Worm (Caenorhabditis elegans) whole organism, L1 larva: ENCODE measurements around the gene trpp-9.
A peak's percentile ranks its signal among the peaks of the same experiment; 100 is the strongest.

Source experiments
- C16A3.4 ChIP-seq: fragments of 150-350 bp; optimal IDR thresholded peaks from 2 replicates; lab custom pipeline; 2014; ENCODE audit warnings: missing biosample characterization, missing genetic modification characterization
- F16B12.6 ChIP-seq: fragments of 150-350 bp; optimal IDR thresholded peaks from 2 replicates; lab custom pipeline; 2014; ENCODE audit warnings: missing biosample characterization, missing genetic modification characterization
- Y116A8C.19 ChIP-seq: sonication (generic microtip); optimal IDR thresholded peaks from 2 replicates; lab custom pipeline; 2016; ENCODE audit warnings: missing compliant biosample characterization, missing genetic modification characterization, borderline replicate concordance
- blmp-1 ChIP-seq: fragments of 150-350 bp; optimal IDR thresholded peaks from 2 replicates; lab custom pipeline; 2014; ENCODE audit warnings: missing biosample characterization, missing genetic modification characterization
- ceh-63 ChIP-seq: fragments of 200-800 bp; sonication (Bioruptor generic); optimal IDR thresholded peaks from 2 replicates; lab custom pipeline; 2018; ENCODE audit warnings: mild to moderate bottlenecking, missing genetic modification characterization, missing compliant biosample characterization
- ceh-88 ChIP-seq: fragments of 200-800 bp; sonication (Bioruptor generic); IDR thresholded peaks from 2 replicates; pipeline ENCODE4 v1.3.6; 2022; ENCODE audit warnings: missing genetic modification characterization, missing compliant biosample characterization
- ceh-90 ChIP-seq: sonication (generic microtip); optimal IDR thresholded peaks from 2 replicates; lab custom pipeline; 2016; ENCODE audit warnings: missing genetic modification characterization, missing compliant biosample characterization
- dpl-1 ChIP-seq, 3 experiments: fragments of 150-350 bp in 2 of 3; sonication (generic microtip) in 1 of 3; optimal IDR thresholded peaks; 2 replicates each; lab custom pipeline; 2014 to 2017; ENCODE audit warnings: missing biosample characterization in 3 of 3, missing genetic modification characterization in 3 of 3, missing genetic modification reagents in 3 of 3
- dsc-1 ChIP-seq: sonication (generic microtip); optimal IDR thresholded peaks from 2 replicates; lab custom pipeline; 2016; ENCODE audit warnings: mild to moderate bottlenecking, missing genetic modification characterization, missing compliant biosample characterization
- efl-1 ChIP-seq, 4 experiments: fragments of 150-350 bp; optimal IDR thresholded peaks in 3 of 4; peaks in 1 of 4; 1 replicate in 1 of 4; 2 replicates in 3 of 4; lab custom pipeline; 2014; ENCODE audit warnings: missing biosample characterization in 2 of 4, missing genetic modification characterization in 2 of 4, missing genetic modification reagents in 2 of 4
- efl-3 ChIP-seq: fragments of 200-800 bp; sonication (Bioruptor generic); optimal IDR thresholded peaks from 2 replicates; lab custom pipeline; 2018; ENCODE audit warnings: mild to moderate bottlenecking, missing genetic modification characterization, missing compliant biosample characterization
- elt-2 ChIP-seq: sonication (generic microtip); optimal IDR thresholded peaks from 2 replicates; lab custom pipeline; 2016; ENCODE audit warnings: missing genetic modification characterization, mild to moderate bottlenecking, inconsistent platforms, missing compliant biosample characterization, missing genetic modification reagents
- elt-3 ChIP-seq, 6 experiments: fragments of 150-350 bp in 1 of 6; sonication (generic microtip); optimal IDR thresholded peaks; 2 replicates each; lab custom pipeline; 2017 to 2018; ENCODE audit warnings: missing biosample characterization in 6 of 6, missing genetic modification characterization in 6 of 6, inconsistent platforms in 1 of 6
- ets-5 ChIP-seq: fragments of 200-800 bp; sonication (Bioruptor generic); IDR thresholded peaks from 2 replicates; pipeline ENCODE4 v1.3.6; 2022; ENCODE audit warnings: missing genetic modification characterization, missing compliant biosample characterization
- fkh-10 ChIP-seq: sonication (generic microtip); optimal IDR thresholded peaks from 2 replicates; lab custom pipeline; 2017; ENCODE audit warnings: missing biosample characterization, missing genetic modification reagents, missing genetic modification characterization
- fkh-4 ChIP-seq: sonication (generic microtip); optimal IDR thresholded peaks from 2 replicates; lab custom pipeline; 2016; ENCODE audit warnings: missing compliant biosample characterization, missing genetic modification characterization, borderline replicate concordance
- hlh-4 ChIP-seq: sonication (generic microtip); optimal IDR thresholded peaks from 2 replicates; lab custom pipeline; 2016; ENCODE audit warnings: mild to moderate bottlenecking, missing genetic modification characterization, missing compliant biosample characterization
- irx-1 ChIP-seq: sonication (generic microtip); optimal IDR thresholded peaks from 2 replicates; lab custom pipeline; 2016; ENCODE audit warnings: missing genetic modification characterization, missing compliant biosample characterization
- isw-1 ChIP-seq: fragments of 200-800 bp; sonication (Bioruptor generic); IDR thresholded peaks from 2 replicates; pipeline ENCODE4 v1.3.6; 2022; ENCODE audit warnings: missing genetic modification characterization, missing compliant biosample characterization
- lin-13 ChIP-seq: fragments of 150-350 bp; optimal IDR thresholded peaks from 2 replicates; lab custom pipeline; 2014; ENCODE audit warnings: missing biosample characterization, missing genetic modification reagents, missing genetic modification characterization
- lin-14 ChIP-seq: fragments of 200-800 bp; sonication (Bioruptor generic); optimal IDR thresholded peaks from 2 replicates; lab custom pipeline; 2018; ENCODE audit warnings: mild to moderate bottlenecking, missing genetic modification characterization, moderate library complexity, missing compliant biosample characterization
- lir-3 ChIP-seq: sonication (generic microtip); optimal IDR thresholded peaks from 2 replicates; lab custom pipeline; 2016; ENCODE audit warnings: mild to moderate bottlenecking, missing genetic modification characterization, moderate library complexity, missing compliant biosample characterization; ENCODE audit not compliant: poor library complexity
- mdl-1 ChIP-seq, 2 experiments: fragments of 150-350 bp; optimal IDR thresholded peaks; 2 replicates each; lab custom pipeline; 2014 to 2017; ENCODE audit warnings: missing biosample characterization in 2 of 2, missing genetic modification characterization in 2 of 2, inconsistent platforms in 1 of 2
- nhr-11 ChIP-seq: fragments of 150-350 bp; optimal IDR thresholded peaks from 2 replicates; lab custom pipeline; 2014; ENCODE audit warnings: missing biosample characterization, missing genetic modification characterization
- nhr-19 ChIP-seq: fragments of 200-800 bp; sonication (Bioruptor generic); conservative IDR thresholded peaks from 2 replicates; pipeline ENCODE4 v1.3.6; 2022; ENCODE audit warnings: missing genetic modification characterization, missing compliant biosample characterization
- nhr-20 ChIP-seq: sonication (generic microtip); optimal IDR thresholded peaks from 2 replicates; lab custom pipeline; 2016; ENCODE audit warnings: mild to moderate bottlenecking, missing genetic modification characterization, missing compliant biosample characterization
- nhr-237 ChIP-seq: fragments of 150-350 bp; optimal IDR thresholded peaks from 2 replicates; lab custom pipeline; 2014; ENCODE audit warnings: missing biosample characterization, missing genetic modification characterization
- nhr-77 ChIP-seq: fragments of 150-350 bp; optimal IDR thresholded peaks from 2 replicates; lab custom pipeline; 2014; ENCODE audit warnings: missing biosample characterization, missing genetic modification characterization
- nhr-84 ChIP-seq: sonication (generic microtip); optimal IDR thresholded peaks from 2 replicates; lab custom pipeline; 2017; ENCODE audit warnings: missing biosample characterization, missing genetic modification characterization
- nhr-85 ChIP-seq: sonication (generic microtip); peaks from one replicate; lab custom pipeline; 2016; ENCODE audit warnings: missing genetic modification characterization, inconsistent platforms, missing compliant biosample characterization
- nhr-90 ChIP-seq: sonication (generic microtip); optimal IDR thresholded peaks from 2 replicates; lab custom pipeline; 2016; ENCODE audit warnings: mild to moderate bottlenecking, missing genetic modification characterization, missing compliant biosample characterization; ENCODE audit not compliant: poor library complexity
- pag-3 ChIP-seq: sonication (generic microtip); optimal IDR thresholded peaks from 2 replicates; lab custom pipeline; 2017; ENCODE audit warnings: missing genetic modification characterization, mild to moderate bottlenecking, missing compliant biosample characterization, antibody characterized with exemption, borderline replicate concordance; ENCODE audit not compliant: insufficient read depth
- pax-3 ChIP-seq: fragments of 200-800 bp; sonication (Bioruptor generic); optimal IDR thresholded peaks from 2 replicates; lab custom pipeline; 2018; ENCODE audit warnings: mild to moderate bottlenecking, missing genetic modification characterization, moderate library complexity, missing compliant biosample characterization
- pqm-1 ChIP-seq: sonication (generic microtip); optimal IDR thresholded peaks from 3 replicates; lab custom pipeline; 2017; ENCODE audit warnings: missing biosample characterization, missing genetic modification characterization
- rnt-1 ChIP-seq: sonication (generic microtip); optimal IDR thresholded peaks from 2 replicates; lab custom pipeline; 2016; ENCODE audit warnings: mild to moderate bottlenecking, missing genetic modification characterization, moderate library complexity, missing compliant biosample characterization
- snpc-4 ChIP-seq: fragments of 150-350 bp; optimal IDR thresholded peaks from 2 replicates; lab custom pipeline; 2014; ENCODE audit warnings: missing biosample characterization, missing genetic modification characterization
- snu-23 ChIP-seq: sonication (generic microtip); optimal IDR thresholded peaks from 2 replicates; lab custom pipeline; 2016; ENCODE audit warnings: missing genetic modification characterization, missing compliant biosample characterization
- tlp-1 ChIP-seq: fragments of 150-350 bp; optimal IDR thresholded peaks from 2 replicates; lab custom pipeline; 2014; ENCODE audit warnings: missing biosample characterization, missing genetic modification characterization
- unc-62 ChIP-seq: fragments of 150-350 bp; optimal IDR thresholded peaks from 2 replicates; lab custom pipeline; 2014; ENCODE audit warnings: missing biosample characterization, missing genetic modification reagents, missing genetic modification characterization
- unc-86 ChIP-seq: sonication (generic microtip); optimal IDR thresholded peaks from 2 replicates; lab custom pipeline; 2016; ENCODE audit warnings: missing genetic modification characterization, missing compliant biosample characterization
- vab-15 ChIP-seq: sonication (generic microtip); optimal IDR thresholded peaks from 2 replicates; lab custom pipeline; 2017; ENCODE audit warnings: missing genotype, mild to moderate bottlenecking, missing genetic modification characterization, missing compliant biosample characterization
- zag-1 ChIP-seq: fragments of 150-350 bp; optimal IDR thresholded peaks from 2 replicates; lab custom pipeline; 2014; ENCODE audit warnings: missing biosample characterization, missing genetic modification characterization
- ztf-4 ChIP-seq: fragments of 150-350 bp; optimal IDR thresholded peaks from 2 replicates; lab custom pipeline; 2014; ENCODE audit warnings: missing biosample characterization, missing genetic modification characterization

Gene trpp-9

ce11 chrX:11522058-11522757, 41.5 kb upstream of the trpp-9 start, which contains the start of gene sdc-2 (continued):
- TF ChIP-seq irx-1 (tag; lab: Kevin White, UChicago) (peak; percentile 51), F16B12.6 (no peak), dsc-1 (tag; lab: Kevin White, UChicago) (peak; percentile 75), rnt-1 (tag; lab: Kevin White, UChicago) (peak; percentile 70), lin-13 (peak; percentile 12), elt-2 (tag; lab: Kevin White, UChicago) (peak; percentile 30), ztf-4 (peak; percentile 70), mdl-1 (tag; optimal IDR thresholded peaks at IDR 0.05; lab: Kevin White, UChicago) (peak in 1 of 2 experiments; percentile 68), nhr-237 (peak; percentile 43), ets-5 (GFP tag; lab: Robert Waterston, UW) (no peak), snu-23 (GFP tag; lab: Kevin White, UChicago) (peak; percentile 87), tlp-1 (tag; lab: Kevin White, UChicago) (no peak), ceh-88 (no peak), unc-86 (tag; lab: Kevin White, UChicago) (peak; percentile 32)

- TF ChIP-seq fkh-4 (tag; lab: Kevin White, UChicago) (no peak), unc-86 (tag; lab: Kevin White, UChicago) (no peak), snpc-4 (tag; lab: Kevin White, UChicago) (no peak), dsc-1 (tag; lab: Kevin White, UChicago) (no peak), snu-23 (GFP tag; lab: Kevin White, UChicago) (no peak), ceh-90 (no peak), C16A3.4 (tag; lab: Kevin White, UChicago) (no peak), zag-1 (no peak), ceh-63 (GFP tag; lab: Kevin White, UChicago) (no peak), fkh-10 (GFP tag; lab: Kevin White, UChicago) (no peak), vab-15 (tag; lab: Kevin White, UChicago) (no peak), pag-3 (tag; lab: Kevin White, UChicago) (no peak), nhr-90 (no peak), hlh-4 (tag; lab: Kevin White, UChicago) (no peak), dpl-1 (GFP tag; optimal IDR thresholded peaks at IDR 0.05; lab: Kevin White, UChicago) (no peak), nhr-77 (no peak), Y116A8C.19 (tag; lab: Kevin White, UChicago) (no peak)
These were observed 40.0 kb upstream of the trpp-9 start for ce11 chrX:11523704-11524103.

- TF ChIP-seq snu-23 (GFP tag; lab: Kevin White, UChicago) = peak; percentile 19
- no peak for TF ChIP-seq pax-3 (tag; lab: Kevin White, UChicago)
- peak; percentile 26 for TF ChIP-seq blmp-1 (tag; lab: Kevin White, UChicago)
- peak in 1 of 6 experiments; percentile 32 for TF ChIP-seq elt-3 (tag; optimal IDR thresholded peaks at IDR 0.05; lab: Kevin White, UChicago)
- peak; percentile 82 for TF ChIP-seq nhr-85
- TF ChIP-seq zag-1 = no peak
- TF ChIP-seq nhr-19 (GFP tag; lab: Robert Waterston, UW) = peak; percentile 61
- peak; percentile 71 for TF ChIP-seq nhr-20 (tag; lab: Kevin White, UChicago)
These were observed 30.1 kb upstream of the trpp-9 start, which contains the start of gene C35C5.8 for ce11 chrX:11533543-11534003. TSS of gene C35C5.8 (plus strand) at chrX:11533593.

- no peak for TF ChIP-seq pqm-1 (tag; lab: Kevin White, UChicago)
- no peak for TF ChIP-seq efl-1 (optimal IDR thresholded peaks at IDR 0.05; lab: Kevin White, UChicago)
- peak in 1 of 2 experiments; percentile 18 for TF ChIP-seq efl-1 (GFP tag; optimal IDR thresholded peaks at IDR 0.05 in 1 of 2; lab: Kevin White, UChicago)
- no peak for TF ChIP-seq ztf-4
- peak in 2 of 6 experiments; percentile 11 to 73 for TF ChIP-seq elt-3 (tag; optimal IDR thresholded peaks at IDR 0.05; lab: Kevin White, UChicago)
- TF ChIP-seq lin-14 (GFP tag; lab: Kevin White, UChicago) = no peak
- no peak for TF ChIP-seq mdl-1 (tag; optimal IDR thresholded peaks at IDR 0.05; lab: Kevin White, UChicago)
- no peak for TF ChIP-seq isw-1 (GFP tag; lab: Robert Waterston, UW)
- TF ChIP-seq nhr-19 (GFP tag; lab: Robert Waterston, UW) = 0 out of 2 replicates have a peak, but pooled peaks have one; percentile 35
- no peak for TF ChIP-seq unc-62 (GFP tag; lab: Kevin White, UChicago)
- TF ChIP-seq efl-3 (GFP tag; lab: Kevin White, UChicago) = no peak
- TF ChIP-seq nhr-20 (tag; lab: Kevin White, UChicago) = peak; percentile 52
- TF ChIP-seq lin-13 = no peak
- TF ChIP-seq lir-3 (tag; lab: Kevin White, UChicago) = no peak
- no peak for TF ChIP-seq nhr-84 (tag; lab: Kevin White, UChicago)
- no peak for TF ChIP-seq nhr-11 (tag; lab: Kevin White, UChicago)
- no peak for TF ChIP-seq elt-2 (tag; lab: Kevin White, UChicago)
- peak; percentile 62 for TF ChIP-seq blmp-1 (tag; lab: Kevin White, UChicago)
- TF ChIP-seq tlp-1 (tag; lab: Kevin White, UChicago) = no peak
- no peak for TF ChIP-seq irx-1 (tag; lab: Kevin White, UChicago)
- TF ChIP-seq nhr-77 = no peak
These were observed 29.3 kb upstream of the trpp-9 start for ce11 chrX:11534443-11534842.
